Worm (Caenorhabditis elegans): ENCODE results near the gene F53H4.4.

ce11 chrX:15831537-15831936 is 34.6 kb upstream of the F53H4.4 start:
- no peak for TF ChIP-seq B0310.2 (tag; optimal IDR thresholded peaks at IDR 0.05)
- TF ChIP-seq sea-1 (GFP tag; conservative IDR thresholded peaks at IDR 0.05), result no peak
- TF ChIP-seq tra-4 (tag; optimal IDR thresholded peaks at IDR 0.05), result no peak
- no peak for TF ChIP-seq ets-7 (tag; optimal IDR thresholded peaks at IDR 0.05)

All from whole organism, early embryonic.